Worm (Caenorhabditis elegans) whole organism, L4/young adult: ENCODE data around the gene C47A10.12.

Experiments used
- W03F9.2 ChIP-seq: fragments of 150-350 bp; optimal IDR thresholded peaks from 2 replicates; lab custom pipeline; 2014; ENCODE audit warnings: missing biosample characterization, missing genetic modification characterization
- dao-5 ChIP-seq: sonication (generic microtip); optimal IDR thresholded peaks from 2 replicates; lab custom pipeline; 2016; ENCODE audit warnings: missing genotype, missing genetic modification characterization, moderate library complexity, missing compliant biosample characterization
- him-1 ChIP-seq: sonication (generic microtip); optimal IDR thresholded peaks from 2 replicates; lab custom pipeline; 2016; ENCODE audit warnings: missing genotype, missing genetic modification reagents, missing genetic modification characterization, missing compliant biosample characterization

C47A10.12 gene

ce11 chrV:17818567-17818966, 40.8 kb downstream of the C47A10.12 start, which contains the start of gene srh-298:
Gene srh-298, plus strand, starts transcription at chrV:17818867.
- TF ChIP-seq him-1 (tag; lab: Kevin White, UChicago) (no peak), dao-5 (no peak)

ce11 chrV:17819704-17820103, 42.0 kb downstream of the C47A10.12 start:
- TF ChIP-seq dao-5, result no peak
- no peak for TF ChIP-seq him-1 (tag; lab: Kevin White, UChicago)
- TF ChIP-seq W03F9.2 (tag; lab: Kevin White, UChicago), result no peak

ce11 chrV:17821805-17822204, 44.1 kb downstream of the C47A10.12 start, which contains the start of gene srh-300:
Gene srh-300, plus strand, starts transcription at chrV:17822105.
- TF ChIP-seq him-1 (tag; lab: Kevin White, UChicago), result no peak
- TF ChIP-seq W03F9.2 (tag; lab: Kevin White, UChicago), result no peak
- no peak for TF ChIP-seq dao-5

ce11 chrV:17824610-17825009, 46.9 kb downstream of the C47A10.12 start, which contains the start of gene srh-301:
Gene srh-301, plus strand, starts transcription at chrV:17824910.
- TF ChIP-seq dao-5 (no peak), him-1 (tag; lab: Kevin White, UChicago) (no peak), W03F9.2 (tag; lab: Kevin White, UChicago) (no peak)

ce11 chrV:17828310-17828709, 50.6 kb downstream of the C47A10.12 start, which contains the start of gene srh-304:
Gene srh-304, plus strand, starts transcription at chrV:17828610.
- TF ChIP-seq W03F9.2 (tag; lab: Kevin White, UChicago) (no peak), him-1 (tag; lab: Kevin White, UChicago) (no peak), dao-5 (no peak)
